Fruit fly (Drosophila melanogaster) whole organism, prepupa: ENCODE results near the gene CG15022.

ENCODE experiments used
- Blimp-1 ChIP-seq: fragments of 200-800 bp; sonication (Bioruptor generic); optimal IDR thresholded peaks from 3 replicates; lab custom pipeline; 2017; ENCODE audit warnings: missing biosample characterization, missing genetic modification characterization, mild to moderate bottlenecking, moderate library complexity, missing genetic modification reagents
- CG1621 ChIP-seq: fragments of 200-800 bp; sonication (Bioruptor generic); optimal IDR thresholded peaks from 3 replicates; lab custom pipeline; 2018; ENCODE audit warnings: missing biosample characterization, mild to moderate bottlenecking, missing genetic modification characterization
- CG6854 ChIP-seq: fragments of 200-800 bp; sonication (Bioruptor generic); optimal IDR thresholded peaks from 2 replicates; lab custom pipeline; 2017; ENCODE audit warnings: missing biosample characterization, mild to moderate bottlenecking, missing genetic modification characterization
- CG8319 ChIP-seq: fragments of 200-800 bp; sonication (Bioruptor generic); optimal IDR thresholded peaks from 3 replicates; lab custom pipeline; 2016; ENCODE audit warnings: missing biosample characterization, missing genetic modification characterization
- Ets96B ChIP-seq: fragments of 200-800 bp; optimal IDR thresholded peaks from 2 replicates; lab custom pipeline; 2019; ENCODE audit warnings: missing biosample characterization, mild to moderate bottlenecking, missing genetic modification characterization, moderate library complexity
- Smox ChIP-seq: fragments of 200-800 bp; sonication (Bioruptor generic); optimal IDR thresholded peaks from 3 replicates; lab custom pipeline; 2016; ENCODE audit warnings: missing biosample characterization, missing genetic modification characterization
- ss ChIP-seq, 2 experiments: fragments of 200-800 bp; sonication (Bioruptor generic); optimal IDR thresholded peaks; 2 replicates in 1 of 2; 3 replicates in 1 of 2; lab custom pipeline; 2017 to 2018; ENCODE audit warnings: mild to moderate bottlenecking in 2 of 2, missing biosample characterization in 2 of 2, missing genetic modification characterization in 2 of 2, moderate library complexity in 1 of 2

DNA sequence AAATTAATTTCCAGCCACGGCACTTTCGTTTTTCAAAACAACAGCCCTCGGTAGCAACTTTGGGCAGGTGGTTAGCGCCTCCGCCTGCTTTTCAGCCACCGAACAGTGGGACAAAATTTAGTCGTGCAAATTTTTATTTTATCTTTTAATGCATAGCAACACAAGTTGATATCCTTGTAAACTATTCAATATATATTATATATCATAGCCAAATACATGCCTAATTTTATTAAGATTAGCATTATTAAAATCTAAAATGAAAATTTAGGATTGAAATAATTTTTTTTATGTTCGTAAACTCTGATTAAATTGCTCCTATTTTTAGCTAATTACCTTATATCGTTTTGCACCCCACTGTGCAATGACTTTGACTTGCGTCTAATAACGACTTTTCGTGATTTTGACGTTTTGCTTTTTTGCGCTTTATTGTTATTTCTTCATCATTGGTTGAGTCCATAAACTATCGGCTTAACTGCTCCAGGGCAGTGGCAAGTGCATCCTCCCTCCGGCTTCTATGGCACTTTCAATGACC lies 48.9 kb upstream of the CG15022 start:
- TF ChIP-seq Smox (no peak), ss (GFP tag; optimal IDR thresholded peaks at IDR 0.05; lab: Kevin White, UChicago) (no peak), CG6854 (no peak), Blimp-1 (GFP tag; lab: Kevin White, UChicago) (no peak), CG8319 (no peak), Ets96B (tag; lab: Kevin White, UChicago) (no peak), CG1621 (tag; lab: Kevin White, UChicago) (no peak)
